Fruit fly (Drosophila melanogaster) whole organism, embryonic: ENCODE data around the gene Sec13.

ENCODE experiments used
- CG10959 ChIP-seq: fragments of 200-800 bp; sonication (Bioruptor generic); IDR thresholded peaks from 2 replicates; pipeline ENCODE4 v1.3.6; 2022; ENCODE audit warnings: missing biosample characterization, missing genetic modification characterization
- CG11398 ChIP-seq: fragments of 200-800 bp; sonication (Bioruptor generic); optimal IDR thresholded peaks from 2 replicates; lab custom pipeline; 2016; ENCODE audit warnings: missing biosample characterization, missing genetic modification characterization
- CG17359 ChIP-seq: fragments of 200-800 bp; sonication (Bioruptor generic); optimal IDR thresholded peaks from 3 replicates; lab custom pipeline; 2018; ENCODE audit warnings: missing biosample characterization, mild to moderate bottlenecking, missing genetic modification characterization, moderate library complexity
- CG2129 ChIP-seq: fragments of 200-800 bp; sonication (Bioruptor generic); IDR thresholded peaks from 2 replicates; pipeline ENCODE4 v1.3.6; 2022; ENCODE audit warnings: missing biosample characterization, missing genetic modification characterization; ENCODE audit not compliant: partially characterized antibody
- CG34422 ChIP-seq: fragments of 200-800 bp; sonication (Bioruptor generic); IDR thresholded peaks from 3 replicates; pipeline ENCODE4 v1.3.6; 2022; ENCODE audit warnings: missing biosample characterization, missing genetic modification characterization
- CHES-1-like ChIP-seq: fragments of 200-800 bp; sonication (Bioruptor generic); optimal IDR thresholded peaks from 2 replicates; lab custom pipeline; 2016; ENCODE audit warnings: missing biosample characterization, missing genetic modification characterization
- Meics ChIP-seq: fragments of 200-800 bp; sonication (Bioruptor generic); optimal IDR thresholded peaks from 2 replicates; lab custom pipeline; 2017; ENCODE audit warnings: missing biosample characterization, mild to moderate bottlenecking, missing genetic modification characterization
- insv ChIP-seq, 2 experiments: fragments of 200-800 bp; sonication (Bioruptor generic); optimal IDR thresholded peaks; 3 replicates each; lab custom pipeline; 2016 to 2018; ENCODE audit warnings: missing biosample characterization in 2 of 2, missing genetic modification characterization in 2 of 2
- sisA ChIP-seq: fragments of 200-800 bp; sonication (Bioruptor generic); IDR thresholded peaks from 2 replicates; pipeline ENCODE4 v1.3.6; 2022; ENCODE audit warnings: missing biosample characterization, missing genetic modification characterization
- sob ChIP-seq: fragments of 200-800 bp; sonication (Bioruptor generic); IDR thresholded peaks from 2 replicates; pipeline ENCODE4 v1.3.6; 2022; ENCODE audit warnings: missing biosample characterization, missing genetic modification characterization
- toy ChIP-seq: fragments of 200-800 bp; sonication (Bioruptor generic); IDR thresholded peaks from 2 replicates; pipeline ENCODE4 v1.3.6; 2022; ENCODE audit warnings: missing biosample characterization, missing genetic modification characterization
- unc-4 ChIP-seq: fragments of 200-800 bp; sonication (Bioruptor generic); IDR thresholded peaks from 2 replicates; pipeline ENCODE4 v1.3.6; 2022; ENCODE audit warnings: missing biosample characterization, missing genetic modification characterization; ENCODE audit not compliant: partially characterized antibody

- TF ChIP-seq sob (GFP tag; lab: Robert Waterston, UW) (no peak), Meics (GFP tag; lab: Kevin White, UChicago) (no peak), CG11398 (GFP tag; lab: Kevin White, UChicago) (no peak), CG34422 (no peak), toy (GFP tag; lab: Robert Waterston, UW) (no peak), sisA (GFP tag; lab: Robert Waterston, UW) (no peak), CG10959 (GFP tag; lab: Robert Waterston, UW) (no peak), unc-4 (GFP tag; lab: Robert Waterston, UW) (no peak), CHES-1-like (GFP tag; lab: Kevin White, UChicago) (no peak), insv (GFP tag; optimal IDR thresholded peaks at IDR 0.05; lab: Kevin White, UChicago) (no peak), CG17359 (no peak), CG2129 (GFP tag; lab: Robert Waterston, UW) (no peak)
Observed at dm6 chr3R:23390769-23391309, 34.8 kb downstream of the Sec13 start.
